Worm (Caenorhabditis elegans): ENCODE results near the gene W03A5.2.

DNA sequence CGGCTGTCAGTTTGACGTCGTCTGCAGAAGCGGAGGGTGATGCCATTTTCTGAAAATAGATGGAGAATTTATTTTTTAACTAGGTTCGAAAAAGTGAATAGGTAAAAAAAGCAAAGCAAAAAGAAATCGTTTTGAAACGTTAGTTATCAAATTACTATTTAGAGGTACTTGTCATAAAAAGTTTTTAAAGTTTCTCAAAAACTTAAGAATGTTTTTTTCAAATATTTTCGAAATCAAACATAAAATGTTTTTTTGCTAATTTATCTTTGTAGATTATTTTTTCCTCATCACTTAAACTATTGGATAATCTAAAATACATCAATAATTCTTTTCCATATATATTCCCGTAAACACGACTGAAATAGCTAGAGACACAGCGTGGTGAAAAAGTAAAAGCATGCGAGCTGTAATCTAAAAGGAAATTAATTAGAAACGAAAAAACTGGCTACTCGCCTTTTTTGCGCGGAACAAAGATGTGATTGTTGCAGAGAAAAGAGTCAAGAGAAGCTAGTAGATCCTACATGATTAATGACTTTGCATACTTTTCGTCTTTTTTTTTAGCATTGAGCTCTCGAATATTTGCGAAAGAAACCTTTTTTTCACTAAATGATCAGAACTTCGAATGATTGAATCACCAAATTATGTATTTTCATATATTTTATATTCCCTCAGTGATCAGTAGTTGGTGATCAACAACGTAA, 34.5 kb upstream of the W03A5.2 start, which contains the start of gene szy-2:
- no peak for TF ChIP-seq tbx-2 (tag; optimal IDR thresholded peaks at IDR 0.05)
- TF ChIP-seq ama-1 (optimal IDR thresholded peaks at IDR 0.05): no peak
- TF ChIP-seq fkh-10 (GFP tag; optimal IDR thresholded peaks at IDR 0.05): no peak
- no peak for TF ChIP-seq nhr-25 (tag; optimal IDR thresholded peaks at IDR 0.05)
- no peak for TF ChIP-seq unc-62 (GFP tag; optimal IDR thresholded peaks at IDR 0.05)
- no peak for TF ChIP-seq nhr-12 (tag; optimal IDR thresholded peaks at IDR 0.05)
- TF ChIP-seq jun-1 (tag; optimal IDR thresholded peaks at IDR 0.05): no peak
- TF ChIP-seq lin-39 (tag; optimal IDR thresholded peaks at IDR 0.05): peak; percentile 64
- no peak for TF ChIP-seq mdl-1 (tag; optimal IDR thresholded peaks at IDR 0.05)
- no peak for TF ChIP-seq eor-1 (tag; optimal IDR thresholded peaks at IDR 0.05)
- TF ChIP-seq ztf-4 (tag; optimal IDR thresholded peaks at IDR 0.05): no peak
- TF ChIP-seq aly-2 (tag; optimal IDR thresholded peaks at IDR 0.05): no peak
- TF ChIP-seq snpc-4 (tag; optimal IDR thresholded peaks at IDR 0.05): no peak
- TF ChIP-seq unc-39 (tag; optimal IDR thresholded peaks at IDR 0.05): no peak

Data from whole organism, L3 larva.